Worm (Caenorhabditis elegans) whole organism, L4 larva: ENCODE measurements around the gene gcy-1.
A peak's percentile ranks its signal among the peaks of the same experiment; 100 is the strongest.

ENCODE experiments used
- F44E2.7 ChIP-seq: fragments of 200-800 bp; sonication (Bioruptor generic); IDR thresholded peaks from 2 replicates; pipeline ENCODE4 v2.1.2; 2022; ENCODE audit warnings: missing genetic modification characterization, missing compliant biosample characterization
- F49E8.2 ChIP-seq: sonication (generic microtip); optimal IDR thresholded peaks from 2 replicates; lab custom pipeline; 2016; ENCODE audit warnings: missing compliant biosample characterization, mild to moderate bottlenecking, missing genetic modification characterization, borderline replicate concordance
- Y105C5A.15 ChIP-seq: fragments of 200-800 bp; sonication (Bioruptor generic); IDR thresholded peaks from 2 replicates; pipeline ENCODE4 v1.3.6; 2022; ENCODE audit warnings: missing genetic modification characterization, missing compliant biosample characterization
- Y75B8A.6 ChIP-seq: fragments of 200-800 bp; sonication (Bioruptor generic); IDR thresholded peaks from 2 replicates; pipeline ENCODE4 v1.3.6; 2022; ENCODE audit warnings: missing genetic modification reagents, missing genetic modification characterization, missing compliant biosample characterization
- ZK337.2 ChIP-seq: fragments of 200-800 bp; sonication (Bioruptor generic); IDR thresholded peaks from 2 replicates; pipeline ENCODE4 v1.3.6; 2022; ENCODE audit warnings: missing genetic modification reagents, missing genetic modification characterization, missing compliant biosample characterization
- aha-1 ChIP-seq: fragments of 150-350 bp; peaks from one replicate; lab custom pipeline; 2014; ENCODE audit warnings: missing biosample characterization, missing genetic modification characterization
- ama-1 ChIP-seq: fragments of 150-350 bp; optimal IDR thresholded peaks from 2 replicates; lab custom pipeline; 2014; ENCODE audit warnings: inconsistent platforms, mixed read lengths
- ceh-20 ChIP-seq: fragments of 200-800 bp; sonication (Bioruptor generic); IDR thresholded peaks from 2 replicates; pipeline ENCODE4 v1.3.6; 2022; ENCODE audit warnings: missing genetic modification reagents, missing genetic modification characterization, missing compliant biosample characterization
- ceh-44 ChIP-seq: fragments of 200-800 bp; sonication (Bioruptor generic); IDR thresholded peaks from 2 replicates; pipeline ENCODE4 v1.3.6; 2022; ENCODE audit warnings: missing genetic modification reagents, missing genetic modification characterization, missing compliant biosample characterization
- ceh-82 ChIP-seq: sonication (generic microtip); optimal IDR thresholded peaks from 2 replicates; lab custom pipeline; 2017; ENCODE audit warnings: missing biosample characterization, missing genetic modification characterization
- daf-16 ChIP-seq, 3 experiments: sonication (generic microtip); optimal IDR thresholded peaks; 2 replicates each; lab custom pipeline; 2016 to 2017; ENCODE audit warnings: missing genetic modification characterization in 3 of 3, missing genetic modification reagents in 3 of 3, mild to moderate bottlenecking in 2 of 3, missing compliant biosample characterization in 2 of 3, missing biosample characterization in 1 of 3, moderate library complexity in 1 of 3
- dmd-6 ChIP-seq: fragments of 200-800 bp; sonication (Bioruptor generic); IDR thresholded peaks from 2 replicates; pipeline ENCODE4 v1.3.6; 2022; ENCODE audit warnings: missing genetic modification reagents, missing genetic modification characterization, missing compliant biosample characterization
- dve-1 ChIP-seq: sonication (generic microtip); optimal IDR thresholded peaks from 2 replicates; lab custom pipeline; 2017; ENCODE audit warnings: antibody characterized with exemption, mild to moderate bottlenecking, missing genetic modification characterization, missing compliant biosample characterization; ENCODE audit not compliant: insufficient read depth
- egl-27 ChIP-seq: sonication (generic microtip); optimal IDR thresholded peaks from 3 replicates; lab custom pipeline; 2017; ENCODE audit warnings: missing biosample characterization, missing genetic modification reagents, missing genetic modification characterization
- fkh-10 ChIP-seq: fragments of 150-350 bp; optimal IDR thresholded peaks from 2 replicates; lab custom pipeline; 2014; ENCODE audit warnings: missing biosample characterization, missing genetic modification reagents, missing genetic modification characterization
- hif-1 ChIP-seq, 2 experiments: sonication (generic microtip); optimal IDR thresholded peaks; 2 replicates each; lab custom pipeline; 2016 to 2017; ENCODE audit warnings: missing compliant biosample characterization in 2 of 2, missing genetic modification characterization in 2 of 2, missing genetic modification reagents in 2 of 2, missing genotype in 2 of 2, mild to moderate bottlenecking in 1 of 2
- hlh-11 ChIP-seq: fragments of 200-800 bp; sonication (Bioruptor generic); optimal IDR thresholded peaks from 2 replicates; lab custom pipeline; 2018; ENCODE audit warnings: mild to moderate bottlenecking, missing genetic modification characterization, missing compliant biosample characterization
- hlh-30 ChIP-seq: sonication (generic microtip); optimal IDR thresholded peaks from 2 replicates; lab custom pipeline; 2017; ENCODE audit warnings: antibody characterized with exemption, mild to moderate bottlenecking, missing genetic modification characterization, missing compliant biosample characterization; ENCODE audit not compliant: insufficient read depth
- lin-1 ChIP-seq: fragments of 200-800 bp; sonication (Bioruptor generic); IDR thresholded peaks from 2 replicates; pipeline ENCODE4 v1.3.6; 2022; ENCODE audit warnings: missing genetic modification reagents, missing genetic modification characterization, missing compliant biosample characterization
- lin-38 ChIP-seq: fragments of 200-800 bp; sonication (Bioruptor generic); IDR thresholded peaks from 2 replicates; pipeline ENCODE4 v1.3.6; 2022; ENCODE audit warnings: missing genetic modification reagents, missing genetic modification characterization, missing compliant biosample characterization
- lin-39 ChIP-seq: fragments of 150-350 bp; optimal IDR thresholded peaks from 2 replicates; lab custom pipeline; 2014; ENCODE audit warnings: missing biosample characterization, missing genetic modification reagents, missing genetic modification characterization
- lir-3 ChIP-seq: sonication (generic microtip); optimal IDR thresholded peaks from 2 replicates; lab custom pipeline; 2016; ENCODE audit warnings: mild to moderate bottlenecking, missing genetic modification characterization, missing compliant biosample characterization
- nhr-10 ChIP-seq: fragments of 150-350 bp; optimal IDR thresholded peaks from 2 replicates; lab custom pipeline; 2014; ENCODE audit warnings: missing biosample characterization, missing genetic modification characterization
- nhr-25 ChIP-seq: sonication (generic microtip); optimal IDR thresholded peaks from 2 replicates; lab custom pipeline; 2017; ENCODE audit warnings: missing genetic modification characterization, mild to moderate bottlenecking, missing compliant biosample characterization, antibody characterized with exemption, moderate library complexity, borderline replicate concordance; ENCODE audit not compliant: insufficient read depth
- nhr-28 ChIP-seq: fragments of 150-350 bp; optimal IDR thresholded peaks from 2 replicates; lab custom pipeline; 2014; ENCODE audit warnings: missing biosample characterization, missing genetic modification characterization
- pha-4 ChIP-seq, 2 experiments: fragments of 150-350 bp in 1 of 2; fragments of 200-800 bp in 1 of 2; sonication (Bioruptor generic) in 1 of 2; IDR thresholded peaks in 1 of 2; optimal IDR thresholded peaks in 1 of 2; 2 replicates each; pipeline versions ENCODE4 v1.3.6 to Lab custom; 2014 to 2022; ENCODE audit warnings: missing genetic modification characterization in 2 of 2, missing genetic modification reagents in 2 of 2, missing biosample characterization in 1 of 2, missing compliant biosample characterization in 1 of 2
- pqm-1 ChIP-seq: sonication (generic microtip); optimal IDR thresholded peaks from 2 replicates; lab custom pipeline; 2017; ENCODE audit warnings: missing biosample characterization, missing genetic modification characterization
- saeg-2 ChIP-seq: fragments of 200-800 bp; sonication (Bioruptor generic); IDR thresholded peaks from 2 replicates; pipeline ENCODE4 v1.3.6; 2022; ENCODE audit warnings: missing genetic modification reagents, missing genetic modification characterization, missing compliant biosample characterization
- snpc-1.2 ChIP-seq: fragments of 200-800 bp; sonication (Bioruptor generic); IDR thresholded peaks from 2 replicates; pipeline ENCODE4 v1.3.6; 2022; ENCODE audit warnings: missing genetic modification reagents, missing genetic modification characterization, missing compliant biosample characterization
- unc-62 ChIP-seq, 3 experiments: fragments of 150-350 bp in 1 of 3; sonication (generic microtip); optimal IDR thresholded peaks in 2 of 3; peaks in 1 of 3; 1 replicate in 1 of 3; 2 replicates in 2 of 3; lab custom pipeline; 2014 to 2017; ENCODE audit warnings: missing biosample characterization in 3 of 3, missing genetic modification characterization in 3 of 3, missing genetic modification reagents in 3 of 3, missing genotype in 1 of 3
- zip-2 ChIP-seq: fragments of 150-350 bp; optimal IDR thresholded peaks from 2 replicates; lab custom pipeline; 2014; ENCODE audit warnings: missing biosample characterization, missing genetic modification characterization

The gcy-1 gene

DNA sequence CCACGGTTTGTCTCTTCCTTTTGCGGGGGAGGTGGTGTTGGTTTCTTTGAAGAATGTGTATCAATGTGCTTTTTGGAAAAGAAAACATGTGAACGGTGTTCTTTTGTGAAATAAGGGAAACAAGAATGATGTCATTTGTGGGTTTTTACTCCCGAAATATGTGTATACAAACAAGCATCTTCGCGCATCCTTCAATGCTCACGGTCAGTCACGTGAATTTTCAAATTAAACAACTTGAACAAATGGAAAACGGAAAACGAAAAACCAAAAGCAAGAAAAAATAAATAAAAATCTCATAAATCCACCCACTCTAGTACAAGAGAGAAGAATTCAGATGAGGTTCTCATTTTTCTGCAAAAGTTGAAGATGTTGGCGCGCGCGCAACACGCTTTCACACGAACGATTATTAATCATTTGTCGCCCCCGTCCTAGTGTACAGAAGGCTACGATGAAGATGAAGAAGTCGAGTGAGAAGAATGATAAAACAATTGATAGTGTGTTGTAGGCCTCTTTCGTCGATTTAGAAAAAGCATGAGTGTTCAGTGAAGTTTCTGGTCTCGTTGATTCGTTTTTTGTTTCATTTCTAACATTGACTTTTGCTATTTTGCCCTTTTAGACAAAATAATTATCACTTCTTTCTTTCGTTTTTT is 31.5 kb downstream of the gcy-1 start (continued):
- TF ChIP-seq fkh-10 (GFP tag; lab: Kevin White, UChicago): no peak
- no peak for TF ChIP-seq pha-4 (GFP tag; IDR thresholded peaks at IDR 0.05; lab: Robert Waterston, UW)
- peak; percentile 38 for TF ChIP-seq pha-4 (tag; optimal IDR thresholded peaks at IDR 0.05; lab: Kevin White, UChicago)
- no peak for TF ChIP-seq nhr-10
- no peak for TF ChIP-seq ceh-20 (GFP tag; lab: Robert Waterston, UW)
- peak; percentile 19 for TF ChIP-seq hlh-11 (tag; lab: Kevin White, UChicago)
- TF ChIP-seq ZK337.2 (GFP tag; lab: Robert Waterston, UW): no peak
- no peak for TF ChIP-seq ama-1 (lab: Kevin White, UChicago)
- no peak for TF ChIP-seq saeg-2 (GFP tag; lab: Robert Waterston, UW)
- TF ChIP-seq lin-38: no peak
- no peak for TF ChIP-seq F44E2.7

ce11 chrII:9483342-9483741 is 33.4 kb downstream of the gcy-1 start:
- TF ChIP-seq lin-38 (no peak), ceh-44 (GFP tag; lab: Robert Waterston, UW) (no peak), dmd-6 (GFP tag; lab: Robert Waterston, UW) (peak; percentile 66), aha-1 (peak; percentile 37), pqm-1 (tag; lab: Kevin White, UChicago) (peak; percentile 17), nhr-28 (tag; lab: Kevin White, UChicago) (peak; percentile 54), daf-16 (GFP tag; optimal IDR thresholded peaks at IDR 0.05; lab: Kevin White, UChicago) (peak in 1 of 2 experiments; percentile 21), daf-16 (tag; optimal IDR thresholded peaks at IDR 0.05; lab: Kevin White, UChicago) (peak; percentile 78), unc-62 (GFP tag; optimal IDR thresholded peaks at IDR 0.05 in 1 of 2; lab: Kevin White, UChicago) (peak in 1 of 2 experiments; percentile 90), unc-62 (tag; optimal IDR thresholded peaks at IDR 0.05; lab: Kevin White, UChicago) (no peak), hlh-11 (tag; lab: Kevin White, UChicago) (peak; percentile 30), lin-39 (no peak), lin-1 (GFP tag; lab: Robert Waterston, UW) (peak; percentile 42; the same call in 1 of the 2 replicates), hif-1 (tag; optimal IDR thresholded peaks at IDR 0.05; lab: Kevin White, UChicago) (peak in 1 of 2 experiments; percentile 59), dve-1 (peak; percentile 39)

ce11 chrII:9482529-9482928 is 34.2 kb downstream of the gcy-1 start:
- TF ChIP-seq ceh-44 (GFP tag; lab: Robert Waterston, UW) (no peak), dmd-6 (GFP tag; lab: Robert Waterston, UW) (peak; percentile 56), lin-39 (no peak), nhr-28 (tag; lab: Kevin White, UChicago) (peak; percentile 23), hlh-11 (tag; lab: Kevin White, UChicago) (peak; percentile 37), lin-1 (GFP tag; lab: Robert Waterston, UW) (no peak), snpc-1.2 (GFP tag; lab: Robert Waterston, UW) (no peak), hlh-30 (tag; lab: Kevin White, UChicago) (peak; percentile 27), hif-1 (tag; optimal IDR thresholded peaks at IDR 0.05; lab: Kevin White, UChicago) (peak in 1 of 2 experiments; percentile 82), daf-16 (GFP tag; optimal IDR thresholded peaks at IDR 0.05; lab: Kevin White, UChicago) (no peak), daf-16 (tag; optimal IDR thresholded peaks at IDR 0.05; lab: Kevin White, UChicago) (peak; percentile 19), egl-27 (tag; lab: Kevin White, UChicago) (no peak), pqm-1 (tag; lab: Kevin White, UChicago) (peak; percentile 8), Y75B8A.6 (no peak), unc-62 (GFP tag; optimal IDR thresholded peaks at IDR 0.05 in 1 of 2; lab: Kevin White, UChicago) (no peak), unc-62 (tag; optimal IDR thresholded peaks at IDR 0.05; lab: Kevin White, UChicago) (no peak)

DNA sequence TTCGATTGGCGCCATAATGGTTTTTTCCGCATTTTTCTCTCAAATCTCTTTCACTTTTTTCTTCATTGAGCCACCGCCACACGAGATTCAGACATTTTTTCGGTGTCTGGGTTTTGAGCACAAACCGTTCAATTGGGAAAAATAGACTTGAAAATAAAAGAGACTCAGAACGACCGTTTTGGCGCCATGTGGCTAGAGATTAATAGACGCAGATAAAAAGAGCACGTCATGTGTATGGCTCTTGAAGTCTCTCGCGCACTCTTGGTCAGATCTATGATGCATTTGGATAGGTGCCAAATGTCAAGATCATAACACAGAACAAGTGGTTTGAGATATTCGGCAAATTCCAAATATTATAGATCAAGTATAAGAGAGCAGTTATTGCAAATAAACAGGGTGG is 35.3 kb downstream of the gcy-1 start:
- TF ChIP-seq ceh-44 (GFP tag; lab: Robert Waterston, UW): no peak
- TF ChIP-seq lir-3 (tag; lab: Kevin White, UChicago): no peak
- peak; percentile 87 for TF ChIP-seq aha-1
- peak; percentile 47; the same call in 1 of the 2 replicates for TF ChIP-seq dmd-6 (GFP tag; lab: Robert Waterston, UW)
- TF ChIP-seq Y105C5A.15 (GFP tag; lab: Robert Waterston, UW): no peak
- TF ChIP-seq daf-16 (GFP tag; optimal IDR thresholded peaks at IDR 0.05; lab: Kevin White, UChicago): no peak
- TF ChIP-seq daf-16 (tag; optimal IDR thresholded peaks at IDR 0.05; lab: Kevin White, UChicago): peak; percentile 14

- no peak for TF ChIP-seq zip-2
- no peak for TF ChIP-seq ceh-82 (tag; lab: Kevin White, UChicago)
- no peak for TF ChIP-seq pqm-1 (tag; lab: Kevin White, UChicago)
- no peak for TF ChIP-seq F49E8.2 (tag; lab: Kevin White, UChicago)
- no peak for TF ChIP-seq nhr-25 (tag; lab: Kevin White, UChicago)
- no peak for TF ChIP-seq hlh-30 (tag; lab: Kevin White, UChicago)
- no peak for TF ChIP-seq Y75B8A.6
Measured at ce11 chrII:9480006-9480405, 36.7 kb downstream of the gcy-1 start, which contains the start of gene T19H5.7. TSS of gene T19H5.7 (minus strand) at chrII:9480106.
